Fruit fly (Drosophila melanogaster) whole organism, adult: ENCODE measurements around the gene Nhe3.

ENCODE experiments used
- CG33017 ChIP-seq: fragments of 200-800 bp; sonication (Bioruptor generic); optimal IDR thresholded peaks from 2 replicates; lab custom pipeline; 2018; ENCODE audit warnings: missing biosample characterization, mild to moderate bottlenecking, missing genetic modification characterization, moderate library complexity
- CG7045 ChIP-seq: fragments of 200-800 bp; sonication (Bioruptor generic); optimal IDR thresholded peaks from 2 replicates; lab custom pipeline; 2017; ENCODE audit warnings: missing biosample characterization, mild to moderate bottlenecking, missing genetic modification characterization
- CG7101 ChIP-seq: fragments of 200-800 bp; sonication (Bioruptor generic); optimal IDR thresholded peaks from 2 replicates; lab custom pipeline; 2018; ENCODE audit warnings: missing biosample characterization, mild to moderate bottlenecking, missing genetic modification characterization, moderate library complexity
- Hr96 ChIP-seq: fragments of 200-800 bp; sonication (Bioruptor generic); optimal IDR thresholded peaks from 2 replicates; lab custom pipeline; 2016; ENCODE audit warnings: missing biosample characterization, missing genetic modification characterization
- kay ChIP-seq: fragments of 200-800 bp; sonication (Bioruptor generic); peaks from one replicate; lab custom pipeline; 2016; ENCODE audit warnings: missing biosample characterization, missing genetic modification characterization, borderline replicate concordance
- ovo ChIP-seq: fragments of 200-800 bp; sonication (Bioruptor generic); optimal IDR thresholded peaks from 2 replicates; lab custom pipeline; 2016; ENCODE audit warnings: missing biosample characterization, missing genetic modification characterization
- toe ChIP-seq: fragments of 200-800 bp; sonication (Bioruptor generic); optimal IDR thresholded peaks from 2 replicates; lab custom pipeline; 2016; ENCODE audit warnings: missing biosample characterization, missing genetic modification characterization

DNA sequence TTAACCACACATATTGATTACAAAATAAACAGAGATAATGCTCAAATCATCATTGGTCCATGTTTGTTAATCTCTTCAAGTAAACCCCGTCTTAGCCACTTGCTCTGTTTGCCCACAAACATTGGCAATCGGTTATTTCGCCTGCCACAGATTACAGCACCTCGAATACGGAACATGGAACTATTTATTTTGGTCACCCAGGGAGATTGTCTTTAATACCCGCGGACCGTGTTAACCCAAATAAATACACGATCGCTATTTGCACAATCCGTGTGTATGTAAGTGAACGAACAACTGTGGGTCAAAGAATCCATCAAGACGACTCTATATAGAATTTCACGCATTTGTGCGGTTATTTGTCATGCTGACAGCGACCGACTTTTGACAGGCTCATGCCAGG is 16.6 kb upstream of the Nhe3 start:
- no peak for TF ChIP-seq Hr96
- no peak for TF ChIP-seq toe (GFP tag; lab: Kevin White, UChicago)
- TF ChIP-seq ovo = no peak
- no peak for TF ChIP-seq CG33017
- no peak for TF ChIP-seq kay (GFP tag; lab: Kevin White, UChicago)
- no peak for TF ChIP-seq CG7045 (GFP tag; lab: Kevin White, UChicago)
- no peak for TF ChIP-seq CG7101
